Worm (Caenorhabditis elegans): Measurements from ENCODE around the gene F53C11.5.

DNA sequence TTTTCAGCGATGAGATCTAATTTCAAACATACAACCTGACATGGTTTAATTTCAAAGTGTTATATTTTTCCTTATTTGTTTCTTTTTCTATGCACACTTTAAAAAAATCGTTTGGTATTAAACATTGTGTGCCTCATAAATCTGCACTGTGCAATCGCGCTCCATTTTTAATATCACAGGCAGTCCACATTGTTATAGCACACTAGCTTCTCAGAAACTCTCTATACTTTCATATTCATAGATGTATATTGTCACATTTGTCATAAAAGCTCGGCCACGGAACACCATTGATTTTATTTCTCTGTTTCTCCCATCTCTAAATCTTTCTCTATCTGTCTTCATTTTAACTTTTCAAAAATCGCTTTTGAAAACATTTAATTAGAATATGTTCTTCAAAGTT lies 30.0 kb upstream of the F53C11.5 start:
- TF ChIP-seq ref-1 (GFP tag; conservative IDR thresholded peaks at IDR 0.05) (no peak), med-1 (GFP tag; optimal IDR thresholded peaks at IDR 0.05; ENCODE audit: insufficient read depth) (no peak), ztf-29 (GFP tag; IDR thresholded peaks at IDR 0.05) (no peak), klf-2 (GFP tag; conservative IDR thresholded peaks at IDR 0.05) (no peak), flt-1 (GFP tag; IDR thresholded peaks at IDR 0.05) (no peak), cog-1 (tag; optimal IDR thresholded peaks at IDR 0.05) (no peak), tab-1 (GFP tag; IDR thresholded peaks at IDR 0.05) (no peak)
